Fruit fly (Drosophila melanogaster): ENCODE data around the gene Tie.

dm6 chr3L:4490702-4491243, 41.2 kb downstream of the Tie start, which contains the start of gene CG13722:
- TF ChIP-seq CG2889 (GFP tag; IDR thresholded peaks at IDR 0.05) (no peak), CG8359 (GFP tag; optimal IDR thresholded peaks at IDR 0.05; ENCODE audit: borderline replicate concordance) (peak; percentile 99), NC2α (GFP tag; optimal IDR thresholded peaks at IDR 0.05) (no peak)

Data from whole organism, embryonic.